Fruit fly (Drosophila melanogaster) whole organism, embryonic: ENCODE data around the gene Blm.

Experiments
- Antp ChIP-seq: fragments of 200-800 bp; sonication (Bioruptor generic); optimal IDR thresholded peaks from 3 replicates; lab custom pipeline; 2016; ENCODE audit warnings: missing biosample characterization, missing genetic modification characterization
- Blimp-1 ChIP-seq: fragments of 200-800 bp; sonication (Bioruptor generic); optimal IDR thresholded peaks from 3 replicates; lab custom pipeline; 2018; ENCODE audit warnings: missing biosample characterization, missing genetic modification characterization, mild to moderate bottlenecking, moderate library complexity, missing genetic modification reagents
- CG10147 ChIP-seq: fragments of 200-800 bp; sonication (Bioruptor generic); optimal IDR thresholded peaks from 2 replicates; lab custom pipeline; 2019; ENCODE audit warnings: missing biosample characterization, mild to moderate bottlenecking, missing genetic modification characterization, moderate library complexity
- CG10431 ChIP-seq: fragments of 200-800 bp; sonication (Bioruptor generic); optimal IDR thresholded peaks from 3 replicates; lab custom pipeline; 2018; ENCODE audit warnings: missing biosample characterization, mild to moderate bottlenecking, missing genetic modification characterization
- CG11723 ChIP-seq: fragments of 200-800 bp; sonication (Bioruptor generic); optimal IDR thresholded peaks from 2 replicates; lab custom pipeline; 2017; ENCODE audit warnings: missing biosample characterization, mild to moderate bottlenecking, missing genetic modification characterization
- CG13287 ChIP-seq: fragments of 200-800 bp; sonication (Bioruptor generic); IDR thresholded peaks from 2 replicates; pipeline ENCODE4 v1.3.6; 2022; ENCODE audit warnings: missing biosample characterization, missing genetic modification characterization; ENCODE audit not compliant: partially characterized antibody
- CG13624 ChIP-seq: fragments of 200-800 bp; sonication (Bioruptor generic); optimal IDR thresholded peaks from 2 replicates; lab custom pipeline; 2016; ENCODE audit warnings: missing biosample characterization, missing genetic modification characterization
- CG14050 ChIP-seq: fragments of 200-800 bp; sonication (Bioruptor generic); IDR thresholded peaks from 3 replicates; pipeline ENCODE4 v1.3.6; 2022; ENCODE audit warnings: missing biosample characterization, missing genetic modification characterization
- CG15011 ChIP-seq: fragments of 200-800 bp; sonication (Bioruptor generic); optimal IDR thresholded peaks from 3 replicates; lab custom pipeline; 2018; ENCODE audit warnings: missing biosample characterization, mild to moderate bottlenecking, missing genetic modification characterization
- CG1647 ChIP-seq: fragments of 200-800 bp; sonication (Bioruptor generic); optimal IDR thresholded peaks from 3 replicates; lab custom pipeline; 2016; ENCODE audit warnings: missing biosample characterization, missing genetic modification characterization
- CG2889 ChIP-seq: fragments of 200-800 bp; sonication (Bioruptor generic); IDR thresholded peaks from 3 replicates; pipeline ENCODE4 v1.3.6; 2022; ENCODE audit warnings: missing biosample characterization, missing genetic modification characterization
- CG4707 ChIP-seq: fragments of 200-800 bp; sonication (Bioruptor generic); optimal IDR thresholded peaks from 2 replicates; lab custom pipeline; 2018; ENCODE audit warnings: missing biosample characterization, mild to moderate bottlenecking, missing genetic modification characterization, moderate library complexity
- CG6689 ChIP-seq: fragments of 200-800 bp; sonication (Bioruptor generic); IDR thresholded peaks from 2 replicates; pipeline ENCODE4 v1.3.6; 2022; ENCODE audit warnings: missing biosample characterization, missing genetic modification characterization
- CG6813 ChIP-seq: fragments of 200-800 bp; sonication (Bioruptor generic); optimal IDR thresholded peaks from 2 replicates; lab custom pipeline; 2017; ENCODE audit warnings: missing biosample characterization, missing genetic modification characterization, mild to moderate bottlenecking, moderate library complexity, missing genetic modification reagents
- CG7271 ChIP-seq: fragments of 200-800 bp; sonication (Bioruptor generic); optimal IDR thresholded peaks from 2 replicates; lab custom pipeline; 2018; ENCODE audit warnings: missing biosample characterization, mild to moderate bottlenecking, missing genetic modification characterization, moderate library complexity
- CG7745 ChIP-seq: fragments of 200-800 bp; sonication (Bioruptor generic); optimal IDR thresholded peaks from 2 replicates; lab custom pipeline; 2018; ENCODE audit warnings: missing biosample characterization, mild to moderate bottlenecking, missing genetic modification characterization, moderate library complexity
- CG7987 ChIP-seq: fragments of 200-800 bp; sonication (Bioruptor generic); optimal IDR thresholded peaks from 2 replicates; lab custom pipeline; 2018; ENCODE audit warnings: missing biosample characterization, mild to moderate bottlenecking, missing genetic modification characterization, moderate library complexity
- CG8388 ChIP-seq: fragments of 200-800 bp; sonication (Bioruptor generic); optimal IDR thresholded peaks from 2 replicates; lab custom pipeline; 2019; ENCODE audit warnings: missing biosample characterization, mild to moderate bottlenecking, missing genetic modification characterization, moderate library complexity
- Dp ChIP-seq: fragments of 200-800 bp; sonication (Bioruptor generic); optimal IDR thresholded peaks from 2 replicates; lab custom pipeline; 2018; ENCODE audit warnings: missing biosample characterization, mild to moderate bottlenecking, missing genetic modification characterization, moderate library complexity
- E2f2 ChIP-seq: fragments of 200-800 bp; sonication (Bioruptor generic); IDR thresholded peaks from 2 replicates; pipeline ENCODE4 v1.3.6; 2022; ENCODE audit warnings: missing biosample characterization, missing genetic modification characterization
- Fer1 ChIP-seq: fragments of 200-800 bp; sonication (Bioruptor generic); optimal IDR thresholded peaks from 2 replicates; lab custom pipeline; 2017; ENCODE audit warnings: missing biosample characterization, mild to moderate bottlenecking, missing genetic modification characterization
- Gug ChIP-seq: fragments of 200-800 bp; sonication (Bioruptor generic); IDR thresholded peaks from 4 replicates; pipeline ENCODE4 v1.3.6; 2022; ENCODE audit warnings: missing biosample characterization, missing genetic modification characterization
- HLH3B ChIP-seq: fragments of 200-800 bp; sonication (Bioruptor generic); IDR thresholded peaks from 2 replicates; pipeline ENCODE4 v1.3.6; 2022; ENCODE audit warnings: missing biosample characterization, missing genetic modification characterization
- HLH54F ChIP-seq: fragments of 200-800 bp; sonication (Bioruptor generic); optimal IDR thresholded peaks from 3 replicates; lab custom pipeline; 2016; ENCODE audit warnings: missing biosample characterization, missing genetic modification characterization
- Hr3 ChIP-seq: fragments of 200-800 bp; sonication (Bioruptor generic); optimal IDR thresholded peaks from 3 replicates; lab custom pipeline; 2016; ENCODE audit warnings: missing biosample characterization, missing genetic modification characterization
- MESR4 ChIP-seq: fragments of 200-800 bp; sonication (Bioruptor generic); optimal IDR thresholded peaks from 2 replicates; lab custom pipeline; 2018; ENCODE audit warnings: missing biosample characterization, mild to moderate bottlenecking, missing genetic modification characterization, moderate library complexity
- Meics ChIP-seq: fragments of 200-800 bp; sonication (Bioruptor generic); optimal IDR thresholded peaks from 2 replicates; lab custom pipeline; 2017; ENCODE audit warnings: missing biosample characterization, mild to moderate bottlenecking, missing genetic modification characterization
- NC2β ChIP-seq: fragments of 200-800 bp; sonication (Bioruptor generic); optimal IDR thresholded peaks from 2 replicates; lab custom pipeline; 2016; ENCODE audit warnings: missing biosample characterization, missing genetic modification characterization
- Nf-YA ChIP-seq: fragments of 200-800 bp; sonication (Bioruptor generic); IDR thresholded peaks from 2 replicates; pipeline ENCODE4 v1.3.6; 2022; ENCODE audit warnings: missing biosample characterization, missing genetic modification characterization
- PHDP ChIP-seq: fragments of 200-800 bp; sonication (Bioruptor generic); optimal IDR thresholded peaks from 3 replicates; lab custom pipeline; 2018; ENCODE audit warnings: missing biosample characterization, mild to moderate bottlenecking, missing genetic modification characterization, moderate library complexity
- Rfx ChIP-seq: fragments of 200-800 bp; sonication (Bioruptor generic); IDR thresholded peaks from 2 replicates; pipeline ENCODE4 v1.3.6; 2022; ENCODE audit warnings: missing biosample characterization, missing genetic modification characterization
- Ssrp ChIP-seq: fragments of 200-800 bp; sonication (Bioruptor generic); optimal IDR thresholded peaks from 2 replicates; lab custom pipeline; 2018; ENCODE audit warnings: missing biosample characterization, mild to moderate bottlenecking, missing genetic modification characterization, moderate library complexity
- bab2 ChIP-seq: fragments of 200-800 bp; sonication (Bioruptor generic); optimal IDR thresholded peaks from 2 replicates; lab custom pipeline; 2016; ENCODE audit warnings: missing biosample characterization, missing genetic modification characterization
- bsh ChIP-seq, 2 experiments: fragments of 200-800 bp; sonication (Bioruptor generic); optimal IDR thresholded peaks; 2 replicates each; lab custom pipeline; 2017 to 2018; ENCODE audit warnings: mild to moderate bottlenecking in 2 of 2, missing biosample characterization in 2 of 2, missing genetic modification characterization in 2 of 2, moderate library complexity in 1 of 2
- cas ChIP-seq: fragments of 200-800 bp; sonication (Bioruptor generic); IDR thresholded peaks from 2 replicates; pipeline ENCODE4 v1.3.6; 2022; ENCODE audit warnings: missing biosample characterization, missing genetic modification characterization
- eve ChIP-seq, 2 experiments: fragments of >200 bp; optimal IDR thresholded peaks; 2 replicates each; lab custom pipeline; 2017; ENCODE audit warnings: missing biosample characterization in 2 of 2, missing genetic modification characterization in 2 of 2
- fd96Cb ChIP-seq: fragments of 200-800 bp; sonication (Bioruptor generic); optimal IDR thresholded peaks from 2 replicates; lab custom pipeline; 2018; ENCODE audit warnings: missing biosample characterization, mild to moderate bottlenecking, missing genetic modification characterization, moderate library complexity
- fru ChIP-seq: fragments of >200 bp; optimal IDR thresholded peaks from 2 replicates; lab custom pipeline; 2017
- gsb-n ChIP-seq: fragments of 200-800 bp; sonication (Bioruptor generic); optimal IDR thresholded peaks from 3 replicates; lab custom pipeline; 2018; ENCODE audit warnings: missing biosample characterization, mild to moderate bottlenecking, missing genetic modification characterization
- h ChIP-seq: fragments of >200 bp; optimal IDR thresholded peaks from 2 replicates; lab custom pipeline; 2017
- ham ChIP-seq: fragments of 200-800 bp; sonication (Bioruptor generic); IDR thresholded peaks from 2 replicates; pipeline ENCODE4 v1.3.6; 2022; ENCODE audit warnings: missing biosample characterization, missing genetic modification characterization
- hbn ChIP-seq: fragments of 200-800 bp; sonication (Bioruptor generic); IDR thresholded peaks from 2 replicates; pipeline ENCODE4 v1.3.6; 2022; ENCODE audit warnings: missing biosample characterization, missing genetic modification characterization; ENCODE audit not compliant: partially characterized antibody
- insv ChIP-seq, 2 experiments: fragments of 200-800 bp; sonication (Bioruptor generic); optimal IDR thresholded peaks; 3 replicates each; lab custom pipeline; 2016 to 2018; ENCODE audit warnings: missing biosample characterization in 2 of 2, missing genetic modification characterization in 2 of 2
- kni ChIP-seq: fragments of 200-800 bp; sonication (Bioruptor generic); optimal IDR thresholded peaks from 3 replicates; lab custom pipeline; 2017; ENCODE audit warnings: mild to moderate bottlenecking, missing biosample characterization, missing genetic modification reagents, missing genetic modification characterization
- odd ChIP-seq: fragments of 200-800 bp; sonication (Bioruptor generic); optimal IDR thresholded peaks from 2 replicates; lab custom pipeline; 2017; ENCODE audit warnings: missing biosample characterization, mild to moderate bottlenecking, missing genetic modification characterization
- rib ChIP-seq: fragments of 200-800 bp; sonication (Bioruptor generic); IDR thresholded peaks from 2 replicates; pipeline ENCODE4 v1.3.6; 2022; ENCODE audit warnings: missing biosample characterization, missing genetic modification characterization
- slou ChIP-seq: fragments of 200-800 bp; sonication (Bioruptor generic); optimal IDR thresholded peaks from 3 replicates; lab custom pipeline; 2016; ENCODE audit warnings: missing biosample characterization, missing genetic modification characterization
- slp2 ChIP-seq: fragments of 200-800 bp; sonication (Bioruptor generic); optimal IDR thresholded peaks from 2 replicates; lab custom pipeline; 2016; ENCODE audit warnings: missing biosample characterization, missing genetic modification characterization
- stc ChIP-seq: fragments of 200-800 bp; sonication (Bioruptor generic); IDR thresholded peaks from 2 replicates; pipeline ENCODE4 v1.3.6; 2022; ENCODE audit warnings: missing biosample characterization, missing genetic modification characterization
- toy ChIP-seq: fragments of 200-800 bp; sonication (Bioruptor generic); IDR thresholded peaks from 2 replicates; pipeline ENCODE4 v1.3.6; 2022; ENCODE audit warnings: missing biosample characterization, missing genetic modification characterization
- trem ChIP-seq: fragments of 200-800 bp; optimal IDR thresholded peaks from 3 replicates; lab custom pipeline; 2019; ENCODE audit warnings: missing biosample characterization, mild to moderate bottlenecking, missing genetic modification characterization, moderate library complexity
- z ChIP-seq: fragments of 200-800 bp; sonication (Bioruptor generic); IDR thresholded peaks from 3 replicates; pipeline ENCODE4 v1.3.6; 2022; ENCODE audit warnings: missing biosample characterization, missing genetic modification characterization

Blm gene

dm6 chr3R:11688055-11688454, 53.5 kb downstream of the Blm start, which contains the start of gene CG6834 (continued):
- TF ChIP-seq odd (GFP tag; lab: Kevin White, UChicago) (peak; percentile 54), CG8388 (GFP tag; lab: Kevin White, UChicago) (no peak), Rfx (no peak), bab2 (GFP tag; lab: Kevin White, UChicago) (no peak), Meics (GFP tag; lab: Kevin White, UChicago) (no peak), CG6689 (GFP tag; lab: Robert Waterston, UW) (no peak), PHDP (tag; lab: Kevin White, UChicago) (peak; percentile 43), CG10431 (GFP tag; lab: Kevin White, UChicago) (peak; percentile 39), CG4707 (no peak), ham (no peak), Fer1 (GFP tag; lab: Kevin White, UChicago) (peak; percentile 31), MESR4 (no peak), E2f2 (no peak), HLH3B (GFP tag; lab: Robert Waterston, UW) (no peak), CG11723 (GFP tag; lab: Kevin White, UChicago) (peak; percentile 15), Dp (no peak), Antp (GFP tag; lab: Kevin White, UChicago) (no peak), CG10147 (GFP tag; lab: Kevin White, UChicago) (no peak), NC2β (GFP tag; lab: Kevin White, UChicago) (no peak), gsb-n (tag; lab: Kevin White, UChicago) (no peak), fru (lab: Kevin White, UChicago) (no peak), bsh (GFP tag; optimal IDR thresholded peaks at IDR 0.05; lab: Kevin White, UChicago) (no peak), z (GFP tag; lab: Robert Waterston, UW) (peak; percentile 94), CG2889 (no peak), h (no peak), CG6813 (no peak), eve (GFP tag; optimal IDR thresholded peaks at IDR 0.05; lab: Kevin White, UChicago) (peak in 1 of 2 experiments; percentile 45), HLH54F (GFP tag; lab: Kevin White, UChicago) (no peak), stc (GFP tag; lab: Robert Waterston, UW) (no peak), cas (GFP tag; lab: Robert Waterston, UW) (no peak), fd96Cb (no peak), kni (GFP tag; lab: Kevin White, UChicago) (no peak), Gug (no peak), CG13624 (GFP tag; lab: Kevin White, UChicago) (peak; percentile 19), CG13287 (GFP tag; lab: Robert Waterston, UW) (no peak), insv (GFP tag; optimal IDR thresholded peaks at IDR 0.05; lab: Kevin White, UChicago) (no peak), CG1647 (GFP tag; lab: Kevin White, UChicago) (no peak), Blimp-1 (GFP tag; lab: Kevin White, UChicago) (no peak), toy (GFP tag; lab: Robert Waterston, UW) (no peak), Hr3 (no peak), CG15011 (no peak), slp2 (GFP tag; lab: Kevin White, UChicago) (no peak), Ssrp (tag; lab: Kevin White, UChicago) (no peak), CG7745 (tag; lab: Kevin White, UChicago) (peak; percentile 9), Nf-YA (GFP tag; lab: Robert Waterston, UW) (no peak), CG7987 (GFP tag; lab: Kevin White, UChicago) (no peak), CG7271 (tag; lab: Kevin White, UChicago) (no peak), slou (no peak), rib (GFP tag; lab: Robert Waterston, UW) (no peak), trem (no peak), hbn (no peak), CG14050 (no peak)
